Fruit fly (Drosophila melanogaster): ENCODE measurements around the gene Hmx.

Gene Hmx

dm6 chr3R:17539789-17540496 is 18.8 kb upstream of the Hmx start, which contains the start of gene SF1 (continued):
- TF ChIP-seq CG13775 (GFP tag; optimal IDR thresholded peaks at IDR 0.05) (peak; percentile 72), ewg (GFP tag; optimal IDR thresholded peaks at IDR 0.05) (peak; percentile 19), CG12104 (GFP tag; optimal IDR thresholded peaks at IDR 0.05) (peak; percentile 68), CG13894 (tag; optimal IDR thresholded peaks at IDR 0.05) (no peak), sens-2 (GFP tag; IDR thresholded peaks at IDR 0.05) (no peak), CG6813 (GFP tag; optimal IDR thresholded peaks at IDR 0.05) (no peak), CG17829 (tag; optimal IDR thresholded peaks at IDR 0.05) (no peak), CHES-1-like (GFP tag; optimal IDR thresholded peaks at IDR 0.05) (no peak)

- TF ChIP-seq CG34422 (GFP tag; IDR thresholded peaks at IDR 0.05) (peak; percentile 45; the same call in 1 of the 3 replicates), sqz (GFP tag; optimal IDR thresholded peaks at IDR 0.05) (no peak), CG15696 (tag; optimal IDR thresholded peaks at IDR 0.05) (no peak), CG12071 (GFP tag; optimal IDR thresholded peaks at IDR 0.05) (no peak), CG8281 (tag; optimal IDR thresholded peaks at IDR 0.05) (no peak), CG4282 (GFP tag; optimal IDR thresholded peaks at IDR 0.05) (no peak), CG6175 (GFP tag; IDR thresholded peaks at IDR 0.05) (0 out of 3 replicates have a peak, but pooled peaks have one; percentile 57), bsh (GFP tag; optimal IDR thresholded peaks at IDR 0.05) (no peak), twi (tag; optimal IDR thresholded peaks at IDR 0.05) (no peak), salm (tag; optimal IDR thresholded peaks at IDR 0.05) (no peak), CG32532 (GFP tag; IDR thresholded peaks at IDR 0.05) (no peak), ind (GFP tag; optimal IDR thresholded peaks at IDR 0.05) (no peak), Myb (GFP tag; optimal IDR thresholded peaks at IDR 0.05) (no peak), inv (GFP tag; IDR thresholded peaks at IDR 0.05; ENCODE audit: partially characterized antibody) (no peak), Tbp (GFP tag; optimal IDR thresholded peaks at IDR 0.05) (no peak), CG17361 (GFP tag; IDR thresholded peaks at IDR 0.05) (no peak), CG8924 (tag; optimal IDR thresholded peaks at IDR 0.05) (no peak), sug (tag; optimal IDR thresholded peaks at IDR 0.05) (no peak), CG4617 (GFP tag; optimal IDR thresholded peaks at IDR 0.05; ENCODE audit: borderline replicate concordance) (no peak), cg (GFP tag; optimal IDR thresholded peaks at IDR 0.05) (no peak), Lim3 (GFP tag; IDR thresholded peaks at IDR 0.05) (no peak), jumu (GFP tag; optimal IDR thresholded peaks at IDR 0.05) (no peak), org-1 (GFP tag; optimal IDR thresholded peaks at IDR 0.05) (no peak), Kr (GFP tag; optimal IDR thresholded peaks at IDR 0.05) (no peak), YL-1 (GFP tag; optimal IDR thresholded peaks at IDR 0.05) (peak; percentile 63), CG6683 (GFP tag; optimal IDR thresholded peaks at IDR 0.05) (no peak), CG34224 (GFP tag; IDR thresholded peaks at IDR 0.05; ENCODE audit: partially characterized antibody) (peak; percentile 33; the same call in 1 of the 3 replicates), MBD-R2 (GFP tag; IDR thresholded peaks at IDR 0.05) (peak; percentile 54), HHEX (GFP tag; optimal IDR thresholded peaks at IDR 0.05) (no peak), so (GFP tag; IDR thresholded peaks at IDR 0.05) (no peak), Atf6 (GFP tag; IDR thresholded peaks at IDR 0.05) (no peak), zf30C (GFP tag; optimal IDR thresholded peaks at IDR 0.05) (no peak), tll (GFP tag; optimal IDR thresholded peaks at IDR 0.05) (no peak), Mad (GFP tag; optimal IDR thresholded peaks at IDR 0.05) (no peak), h (optimal IDR thresholded peaks at IDR 0.05) (no peak), CG1602 (GFP tag; optimal IDR thresholded peaks at IDR 0.05) (no peak), Opbp (GFP tag; IDR thresholded peaks at IDR 0.05; ENCODE audit: partially characterized antibody) (no peak), prd (optimal IDR thresholded peaks at IDR 0.05) (no peak), prd (GFP tag; IDR thresholded peaks at IDR 0.05) (no peak), hbn (GFP tag; IDR thresholded peaks at IDR 0.05; ENCODE audit: partially characterized antibody) (no peak), ATbp (GFP tag; optimal IDR thresholded peaks at IDR 0.05) (no peak)
These were observed 18.3 kb upstream of the Hmx start for dm6 chr3R:17540497-17540822.
